Fruit fly (Drosophila melanogaster) whole organism: ENCODE measurements around the gene CG10194.
A peak's percentile ranks its signal among the peaks of the same experiment; 100 is the strongest.

Source experiments
- CG8478 ChIP-seq: fragments of >200 bp; optimal IDR thresholded peaks from 2 replicates; lab custom pipeline; 2018; ENCODE audit warnings: inconsistent platforms
- Dll ChIP-seq: fragments of >200 bp; optimal IDR thresholded peaks from 2 replicates; lab custom pipeline; 2017
- EcR ChIP-seq, 2 experiments: fragments of >200 bp; optimal IDR thresholded peaks; 2 replicates each; lab custom pipeline; 2017; ENCODE audit warnings: missing biosample characterization in 2 of 2, missing genetic modification characterization in 2 of 2, missing genetic modification reagents in 2 of 2
- pan ChIP-seq: fragments of >200 bp; optimal IDR thresholded peaks from 2 replicates; lab custom pipeline; 2017
- psq ChIP-seq: fragments of >200 bp; optimal IDR thresholded peaks from 2 replicates; lab custom pipeline; 2017
- usp ChIP-seq: fragments of >200 bp; optimal IDR thresholded peaks from 2 replicates; lab custom pipeline; 2017; ENCODE audit warnings: missing biosample characterization, missing genetic modification characterization, mixed read lengths

The CG10194 gene

dm6 chr2L:19454070-19454751 is 35.7 kb downstream of the CG10194 start, which contains the start of gene CG10026:
CG10026 (plus strand) TSS chr2L:19454256.
- TF ChIP-seq pan (lab: Kevin White, UChicago) (no peak), EcR (GFP tag; optimal IDR thresholded peaks at IDR 0.05; lab: Kevin White, UChicago) (peak in 1 of 2 experiments; percentile 93)

DNA sequence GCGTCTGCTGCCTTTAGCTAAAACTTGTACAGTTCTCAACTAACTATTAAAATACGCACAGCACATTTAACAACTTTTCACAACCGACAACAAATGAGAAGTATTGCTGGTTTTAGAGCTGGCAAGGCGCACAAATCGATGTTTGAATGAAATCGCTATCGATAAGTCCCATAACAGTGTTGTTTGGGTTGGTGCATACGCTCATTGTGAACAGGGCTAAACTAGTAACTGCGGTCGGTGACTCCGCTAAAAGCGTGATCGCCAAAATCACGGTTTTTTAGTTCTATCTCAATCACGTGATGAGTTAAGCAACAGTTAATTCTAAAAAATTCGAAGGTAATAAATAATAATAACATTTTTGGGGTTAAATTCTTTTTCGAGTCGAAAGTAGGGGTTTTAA is 36.5 kb downstream of the CG10194 start, which contains the start of gene Top2:
Gene Top2 (minus strand): TSS at position 110 of the 400 bp plus-strand sequence.
- TF ChIP-seq pan (lab: Kevin White, UChicago) (no peak), psq (no peak), usp (GFP tag; lab: Kevin White, UChicago) (no peak)

- TF ChIP-seq CG8478 (no peak), Dll (lab: Kevin White, UChicago) (no peak), EcR (GFP tag; optimal IDR thresholded peaks at IDR 0.05; lab: Kevin White, UChicago) (no peak), psq (no peak), usp (GFP tag; lab: Kevin White, UChicago) (no peak), pan (lab: Kevin White, UChicago) (no peak)
These were observed 37.2 kb downstream of the CG10194 start for dm6 chr2L:19452535-19453317.

DNA sequence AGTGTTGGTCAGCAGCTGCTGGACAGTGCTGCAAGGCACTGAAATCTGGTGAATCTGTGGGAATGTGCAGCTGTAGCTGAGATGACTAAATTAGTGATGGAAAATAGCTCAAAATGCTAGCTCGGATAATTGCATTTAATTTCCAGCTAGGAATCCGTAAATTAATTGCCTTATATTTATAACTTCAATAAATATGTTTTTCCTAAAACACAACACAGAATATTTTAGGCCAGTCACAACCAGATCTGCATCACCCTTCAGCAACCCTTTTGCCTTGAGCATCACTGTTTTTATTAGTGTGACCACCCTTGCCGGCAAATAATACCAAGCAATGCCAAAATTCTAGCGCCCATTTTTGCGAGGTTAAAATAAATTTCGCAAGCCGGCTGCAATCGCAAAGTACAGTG is 45.2 kb downstream of the CG10194 start, which contains the start of gene Hs2st:
Gene Hs2st (minus strand): TSS at position 17 of the 407 bp plus-strand sequence.
- TF ChIP-seq pan (lab: Kevin White, UChicago) (no peak), CG8478 (no peak), psq (no peak), usp (GFP tag; lab: Kevin White, UChicago) (no peak), EcR (GFP tag; optimal IDR thresholded peaks at IDR 0.05; lab: Kevin White, UChicago) (no peak), Dll (lab: Kevin White, UChicago) (no peak)

dm6 chr2L:19442627-19443026 is 47.3 kb downstream of the CG10194 start, which contains the start of gene CG10237:
CG10237 (minus strand) TSS chr2L:19442727.
- TF ChIP-seq EcR (GFP tag; optimal IDR thresholded peaks at IDR 0.05; lab: Kevin White, UChicago) (no peak), pan (lab: Kevin White, UChicago) (no peak)

dm6 chr2L:19441791-19442190 is 48.1 kb downstream of the CG10194 start, which contains the start of gene RanGAP:
RanGAP (plus strand) TSS chr2L:19441959.
- TF ChIP-seq psq, result no peak
- no peak for TF ChIP-seq EcR (GFP tag; optimal IDR thresholded peaks at IDR 0.05; lab: Kevin White, UChicago)
- no peak for TF ChIP-seq usp (GFP tag; lab: Kevin White, UChicago)
- TF ChIP-seq pan (lab: Kevin White, UChicago), result no peak
- TF ChIP-seq Dll (lab: Kevin White, UChicago), result no peak
- no peak for TF ChIP-seq CG8478

dm6 chr2L:19441339-19441738 is 48.6 kb downstream of the CG10194 start:
- TF ChIP-seq Dll (lab: Kevin White, UChicago), result no peak
- TF ChIP-seq CG8478, result no peak
- no peak for TF ChIP-seq usp (GFP tag; lab: Kevin White, UChicago)
- no peak for TF ChIP-seq psq

DNA sequence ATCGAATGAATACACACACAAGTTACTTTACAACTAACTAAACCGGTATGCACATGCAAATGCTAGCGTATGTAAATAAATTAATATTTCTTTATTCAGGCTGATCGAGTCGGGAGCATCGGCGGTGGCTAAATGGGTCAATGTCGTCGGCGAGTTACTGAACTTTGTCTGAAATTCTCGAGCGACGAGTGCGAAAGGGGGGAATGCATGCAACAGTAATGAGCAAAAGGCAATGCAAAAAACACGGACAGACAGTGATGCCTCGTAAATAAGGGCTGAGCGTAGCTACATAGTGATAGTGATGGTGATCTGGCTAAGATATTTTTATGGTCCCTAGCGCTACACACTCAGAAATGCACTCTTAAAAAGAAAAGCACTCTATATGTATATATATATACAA is 49.2 kb downstream of the CG10194 start:
- TF ChIP-seq EcR (GFP tag; optimal IDR thresholded peaks at IDR 0.05; lab: Kevin White, UChicago) (peak in 1 of 2 experiments; percentile 75), usp (GFP tag; lab: Kevin White, UChicago) (no peak), Dll (lab: Kevin White, UChicago) (no peak)

DNA sequence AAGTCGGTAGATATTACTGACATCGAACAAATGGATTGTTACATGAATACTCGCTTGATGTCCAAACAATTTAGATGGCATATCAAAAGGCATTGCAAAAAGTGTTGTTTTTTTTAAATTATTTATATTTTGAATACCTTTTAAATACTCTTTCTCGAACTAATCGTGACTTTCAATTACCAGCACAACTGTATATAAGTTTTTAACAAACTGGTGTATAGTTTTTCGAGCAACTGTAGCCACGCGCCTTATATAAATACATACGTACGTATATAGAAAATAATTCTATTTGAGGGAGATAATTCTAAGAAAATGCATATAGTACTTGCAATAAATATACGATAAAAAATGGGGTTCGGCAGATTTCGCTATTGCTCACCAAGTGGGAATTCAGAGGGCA is 49.6 kb downstream of the CG10194 start:
- TF ChIP-seq psq (no peak), Dll (lab: Kevin White, UChicago) (no peak), usp (GFP tag; lab: Kevin White, UChicago) (no peak)

DNA sequence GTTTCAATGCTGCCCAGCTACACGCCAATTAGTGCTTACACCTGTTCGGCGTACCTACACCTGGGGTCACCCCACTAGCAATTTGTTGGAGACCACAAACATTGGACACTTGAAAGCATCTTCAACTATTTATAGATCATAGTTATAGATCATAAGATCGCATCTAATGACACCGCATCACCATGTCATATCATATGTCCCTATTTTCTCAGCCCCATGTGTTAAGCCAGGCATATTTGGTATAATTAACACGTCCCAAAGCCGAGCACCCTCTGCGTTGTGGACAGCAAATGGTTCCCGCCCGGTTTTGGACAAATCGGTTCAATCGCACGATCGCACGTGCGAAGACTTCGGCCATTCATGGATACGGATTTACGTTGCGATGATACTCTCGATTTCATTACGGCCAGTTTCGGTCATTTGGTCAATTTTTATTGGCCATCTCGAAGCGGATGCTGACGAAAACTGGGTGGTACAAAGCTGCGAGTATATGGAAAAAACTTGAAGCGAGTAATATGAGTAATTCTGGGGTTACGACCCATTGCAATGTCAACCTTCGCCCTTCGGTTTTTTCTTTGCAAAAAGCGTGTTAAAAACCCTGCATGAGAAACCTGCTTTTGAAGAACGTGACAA is 50.2 kb downstream of the CG10194 start:
- TF ChIP-seq usp (GFP tag; lab: Kevin White, UChicago) (no peak), Dll (lab: Kevin White, UChicago) (no peak), CG8478 (no peak), pan (lab: Kevin White, UChicago) (no peak), EcR (GFP tag; optimal IDR thresholded peaks at IDR 0.05; lab: Kevin White, UChicago) (no peak), psq (no peak)

DNA sequence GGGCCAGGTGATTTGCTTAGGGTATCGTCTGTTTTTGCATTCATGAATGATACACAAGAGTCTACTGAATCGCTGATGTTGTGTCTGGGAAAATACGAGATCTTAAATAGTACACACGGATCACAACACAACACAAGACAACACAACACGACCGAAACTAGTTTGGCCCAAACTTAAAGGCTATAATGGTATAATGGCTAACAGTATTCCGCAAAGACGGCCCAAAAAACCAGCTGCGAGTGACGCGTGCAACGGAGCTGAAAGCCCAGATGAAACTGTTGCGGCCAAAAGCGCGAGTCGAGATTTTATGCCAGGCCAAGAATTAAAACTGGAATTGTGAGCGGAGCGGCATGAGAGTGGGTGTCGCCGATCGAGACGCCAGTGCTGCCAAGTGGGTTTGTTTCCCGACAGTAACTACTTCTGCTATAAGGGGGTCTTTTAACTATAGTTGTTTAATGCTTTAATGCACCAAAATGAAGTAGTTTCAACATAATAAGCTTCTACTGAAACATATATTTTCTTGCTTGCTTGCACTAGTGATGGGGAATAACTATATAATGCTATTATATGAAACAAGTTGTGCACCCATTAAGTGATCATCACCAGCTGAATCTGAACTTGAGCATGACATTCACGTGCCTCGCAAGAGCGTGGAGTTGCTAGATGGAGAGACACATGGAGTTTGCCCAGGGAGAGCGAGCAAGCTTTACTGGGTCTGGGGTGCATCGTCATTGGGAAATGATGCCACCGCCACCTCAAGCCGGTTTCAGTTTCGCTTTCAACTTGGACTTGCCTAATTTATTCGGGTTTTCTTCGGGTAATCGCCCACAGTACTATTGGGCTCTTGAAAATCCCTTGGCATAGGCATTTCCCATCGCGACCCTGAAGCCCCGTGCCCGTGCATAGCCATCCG is 51.0 kb downstream of the CG10194 start:
- TF ChIP-seq Dll (lab: Kevin White, UChicago) (no peak), pan (lab: Kevin White, UChicago) (no peak), psq (no peak), CG8478 (no peak), usp (GFP tag; lab: Kevin White, UChicago) (no peak), EcR (GFP tag; optimal IDR thresholded peaks at IDR 0.05; lab: Kevin White, UChicago) (no peak)
